Worm (Caenorhabditis elegans): ENCODE measurements around the gene ZK1058.9.

ce11 chrIII:3974503-3974902 is 48.5 kb upstream of the ZK1058.9 start:
- TF ChIP-seq elt-3 (tag; optimal IDR thresholded peaks at IDR 0.05) = no peak
- no peak for TF ChIP-seq nhr-76 (tag; optimal IDR thresholded peaks at IDR 0.05)
- no peak for TF ChIP-seq snpc-4 (tag; optimal IDR thresholded peaks at IDR 0.05)
- TF ChIP-seq sptf-1 (tag; optimal IDR thresholded peaks at IDR 0.05) = no peak
- TF ChIP-seq unc-62 (GFP tag; optimal IDR thresholded peaks at IDR 0.05) = no peak
- no peak for TF ChIP-seq bed-3 (GFP tag; optimal IDR thresholded peaks at IDR 0.05)
- no peak for TF ChIP-seq ces-1 (GFP tag; optimal IDR thresholded peaks at IDR 0.05)
- no peak for TF ChIP-seq ztf-11 (tag; optimal IDR thresholded peaks at IDR 0.05)
- no peak for TF ChIP-seq lsy-2 (tag; optimal IDR thresholded peaks at IDR 0.05)
- no peak for TF ChIP-seq nhr-237 (tag; optimal IDR thresholded peaks at IDR 0.05)
- no peak for TF ChIP-seq nhr-28 (tag; optimal IDR thresholded peaks at IDR 0.05)
